Fruit fly (Drosophila melanogaster): ENCODE data around the gene dsx.

DNA sequence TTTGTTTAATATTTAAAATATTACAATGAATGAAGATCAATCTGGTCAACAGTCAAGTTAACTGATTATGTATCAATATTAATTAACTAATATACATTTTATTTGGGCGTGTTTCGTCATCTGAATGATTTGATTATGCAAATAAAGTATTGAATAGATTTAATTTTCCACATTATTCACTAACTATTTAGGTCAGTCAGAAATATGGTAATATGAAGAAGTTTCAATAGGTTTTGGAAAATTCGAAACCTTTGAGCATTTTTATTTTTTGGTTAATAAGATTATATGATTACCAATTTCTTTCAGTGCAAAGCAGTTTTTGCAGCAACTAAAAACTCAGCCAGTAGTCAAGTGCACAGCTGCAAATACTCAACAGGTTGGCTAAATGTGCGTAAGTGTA is 24.9 kb upstream of the dsx start:
- TF ChIP-seq topi (GFP tag; optimal IDR thresholded peaks at IDR 0.05) (no peak), CG10669 (GFP tag; optimal IDR thresholded peaks at IDR 0.05) (no peak), CG1621 (tag; optimal IDR thresholded peaks at IDR 0.05) (no peak), CG11294 (GFP tag; IDR thresholded peaks at IDR 0.05) (no peak), svp (GFP tag) (no peak)
